Fruit fly (Drosophila melanogaster) whole organism, adult: ENCODE results near the gene Pten.

Experiments used
- CG11617 ChIP-seq: fragments of 200-800 bp; sonication (Bioruptor generic); optimal IDR thresholded peaks from 2 replicates; lab custom pipeline; 2017; ENCODE audit warnings: mild to moderate bottlenecking, missing biosample characterization, missing genetic modification reagents, missing genetic modification characterization
- CG12768 ChIP-seq: fragments of 200-800 bp; sonication (Bioruptor generic); optimal IDR thresholded peaks from 2 replicates; lab custom pipeline; 2017; ENCODE audit warnings: missing biosample characterization, missing genetic modification characterization, mild to moderate bottlenecking, moderate library complexity, missing genetic modification reagents
- CG14711 ChIP-seq: fragments of 200-800 bp; sonication (Bioruptor generic); optimal IDR thresholded peaks from 2 replicates; lab custom pipeline; 2018; ENCODE audit warnings: missing biosample characterization, mild to moderate bottlenecking, missing genetic modification characterization, moderate library complexity
- CG1620 ChIP-seq: fragments of 200-800 bp; sonication (Bioruptor generic); optimal IDR thresholded peaks from 2 replicates; lab custom pipeline; 2016; ENCODE audit warnings: missing biosample characterization, missing genetic modification characterization
- CG33017 ChIP-seq: fragments of 200-800 bp; sonication (Bioruptor generic); optimal IDR thresholded peaks from 2 replicates; lab custom pipeline; 2018; ENCODE audit warnings: missing biosample characterization, mild to moderate bottlenecking, missing genetic modification characterization, moderate library complexity
- CG5204 ChIP-seq: fragments of 200-800 bp; sonication (Bioruptor generic); optimal IDR thresholded peaks from 2 replicates; lab custom pipeline; 2016; ENCODE audit warnings: missing biosample characterization, missing genetic modification characterization
- CG7045 ChIP-seq: fragments of 200-800 bp; sonication (Bioruptor generic); optimal IDR thresholded peaks from 2 replicates; lab custom pipeline; 2017; ENCODE audit warnings: missing biosample characterization, mild to moderate bottlenecking, missing genetic modification characterization
- CG7101 ChIP-seq: fragments of 200-800 bp; sonication (Bioruptor generic); optimal IDR thresholded peaks from 2 replicates; lab custom pipeline; 2018; ENCODE audit warnings: missing biosample characterization, mild to moderate bottlenecking, missing genetic modification characterization, moderate library complexity
- Clk ChIP-seq: fragments of 200-800 bp; sonication (Bioruptor generic); optimal IDR thresholded peaks from 2 replicates; lab custom pipeline; 2017; ENCODE audit warnings: missing biosample characterization, missing genetic modification characterization
- Crg-1 ChIP-seq: fragments of 200-800 bp; sonication (Bioruptor generic); optimal IDR thresholded peaks from 2 replicates; lab custom pipeline; 2016; ENCODE audit warnings: missing biosample characterization, missing genetic modification characterization
- Hr96 ChIP-seq: fragments of 200-800 bp; sonication (Bioruptor generic); optimal IDR thresholded peaks from 2 replicates; lab custom pipeline; 2016; ENCODE audit warnings: missing biosample characterization, missing genetic modification characterization
- Mnt ChIP-seq: fragments of 200-800 bp; sonication (Bioruptor generic); optimal IDR thresholded peaks from 2 replicates; lab custom pipeline; 2016; ENCODE audit warnings: missing biosample characterization, mild to moderate bottlenecking, missing genetic modification characterization
- bab1 ChIP-seq: fragments of 200-800 bp; sonication (Bioruptor generic); optimal IDR thresholded peaks from 3 replicates; lab custom pipeline; 2019; ENCODE audit warnings: missing biosample characterization, mild to moderate bottlenecking, missing genetic modification characterization, moderate library complexity
- cic ChIP-seq: fragments of 200-800 bp; sonication (Bioruptor generic); optimal IDR thresholded peaks from 2 replicates; lab custom pipeline; 2017; ENCODE audit warnings: missing biosample characterization, mild to moderate bottlenecking, missing genetic modification characterization, moderate library complexity
- cnc ChIP-seq, 2 experiments: fragments of >200 bp; optimal IDR thresholded peaks; 2 replicates each; lab custom pipeline; 2017
- kay ChIP-seq: fragments of 200-800 bp; sonication (Bioruptor generic); peaks from one replicate; lab custom pipeline; 2016; ENCODE audit warnings: missing biosample characterization, missing genetic modification characterization, borderline replicate concordance
- ovo ChIP-seq: fragments of 200-800 bp; sonication (Bioruptor generic); optimal IDR thresholded peaks from 2 replicates; lab custom pipeline; 2016; ENCODE audit warnings: missing biosample characterization, missing genetic modification characterization
- pad ChIP-seq: fragments of 200-800 bp; sonication (Bioruptor generic); optimal IDR thresholded peaks from 3 replicates; lab custom pipeline; 2017; ENCODE audit warnings: missing biosample characterization, missing genetic modification characterization, mild to moderate bottlenecking, moderate library complexity, missing genetic modification reagents
- tj ChIP-seq: fragments of 200-800 bp; sonication (Bioruptor generic); optimal IDR thresholded peaks from 3 replicates; lab custom pipeline; 2017; ENCODE audit warnings: missing biosample characterization, mild to moderate bottlenecking, missing genetic modification characterization, moderate library complexity
- toe ChIP-seq: fragments of 200-800 bp; sonication (Bioruptor generic); optimal IDR thresholded peaks from 2 replicates; lab custom pipeline; 2016; ENCODE audit warnings: missing biosample characterization, missing genetic modification characterization

The Pten gene

DNA sequence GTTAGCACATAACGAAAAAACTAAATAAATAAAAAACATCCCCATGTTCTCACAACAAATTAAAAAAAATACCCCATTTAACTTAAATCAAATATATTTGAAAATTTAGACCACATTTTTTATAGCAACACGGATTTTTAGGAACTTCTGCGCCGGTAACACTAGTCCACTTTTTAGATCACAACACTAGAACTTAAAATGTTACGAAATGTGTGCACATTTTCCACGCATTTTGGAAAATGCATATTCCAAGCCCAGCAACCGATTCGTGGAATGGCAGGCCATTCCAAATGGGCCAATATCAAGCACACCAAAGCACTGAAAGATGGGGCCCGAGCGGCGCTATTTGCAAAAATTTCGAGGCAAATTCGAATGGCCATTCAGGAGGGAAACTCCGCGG, 7.8 kb upstream of the Pten start, which contains the start of gene CG4957:
CG4957 (plus strand) TSS at position 185 of the 400 bp plus-strand sequence.
- no peak for TF ChIP-seq CG12768 (GFP tag; lab: Kevin White, UChicago)
- no peak for TF ChIP-seq CG14711
- TF ChIP-seq cic (GFP tag; lab: Kevin White, UChicago) = no peak
- TF ChIP-seq CG5204 (GFP tag; lab: Kevin White, UChicago) = no peak
- TF ChIP-seq Mnt (GFP tag; lab: Kevin White, UChicago) = no peak
- no peak for TF ChIP-seq CG11617
- no peak for TF ChIP-seq CG7101
- no peak for TF ChIP-seq Clk
- TF ChIP-seq CG33017 (tag; lab: Kevin White, UChicago) = no peak
- no peak for TF ChIP-seq pad (GFP tag; lab: Kevin White, UChicago)
- TF ChIP-seq CG1620 (GFP tag; lab: Kevin White, UChicago) = no peak
- no peak for TF ChIP-seq CG7045 (GFP tag; lab: Kevin White, UChicago)
- TF ChIP-seq Hr96 = no peak

DNA sequence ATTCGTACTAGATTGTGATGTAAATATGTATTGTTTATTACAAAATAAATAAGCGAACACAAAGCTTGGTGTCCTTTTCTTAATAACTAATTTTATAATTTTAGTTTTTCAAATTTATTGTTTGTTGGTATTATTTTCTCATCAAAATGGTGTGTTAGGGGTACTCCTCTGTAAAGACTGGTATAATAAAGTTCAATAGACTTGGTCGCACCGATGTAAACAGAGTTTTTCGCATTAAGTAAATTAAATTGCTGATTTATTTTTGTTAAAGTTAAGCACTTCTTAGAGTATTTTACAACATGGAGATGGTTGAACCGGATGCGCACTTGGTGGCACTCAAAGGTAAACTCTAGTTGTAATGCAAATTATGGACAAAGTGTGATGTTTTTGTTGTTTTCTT, 5.7 kb upstream of the Pten start, which contains the start of gene CG4953:
CG4953 (plus strand) TSS at position 193 of the 400 bp plus-strand sequence.
- TF ChIP-seq cic (GFP tag; lab: Kevin White, UChicago) (no peak), kay (no peak), Clk (no peak), Crg-1 (GFP tag; lab: Kevin White, UChicago) (no peak), Mnt (GFP tag; lab: Kevin White, UChicago) (no peak), CG14711 (no peak), CG7101 (no peak)

DNA sequence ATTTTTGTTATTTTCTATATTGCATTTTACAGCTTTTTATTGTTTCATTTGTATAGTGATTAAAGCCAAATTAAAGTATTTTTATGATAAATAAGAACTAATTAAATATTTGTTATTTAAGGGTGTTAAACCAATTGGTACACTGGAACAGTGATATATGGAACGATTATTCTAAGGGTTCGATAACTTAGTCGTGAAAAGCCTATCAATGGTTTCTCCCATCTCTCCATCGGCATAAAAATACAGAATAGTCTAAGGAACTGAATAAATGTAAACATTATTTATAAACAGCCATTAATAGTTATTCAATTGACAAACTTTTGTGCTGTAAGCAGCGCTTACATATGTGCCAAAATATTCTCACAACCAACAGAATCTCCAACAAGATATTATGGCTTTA, 4.3 kb upstream of the Pten start, which contains the start of gene Mob3:
Mob3 (plus strand) TSS at position 208 of the 400 bp plus-strand sequence.
- TF ChIP-seq CG5204 (GFP tag; lab: Kevin White, UChicago) (no peak), kay (peak; percentile 41), CG1620 (GFP tag; lab: Kevin White, UChicago) (no peak), CG7045 (GFP tag; lab: Kevin White, UChicago) (no peak), CG7101 (peak; percentile 28), Clk (no peak), cic (GFP tag; lab: Kevin White, UChicago) (no peak), CG11617 (no peak), CG33017 (tag; lab: Kevin White, UChicago) (no peak), CG14711 (peak; percentile 37), Hr96 (no peak)

- TF ChIP-seq cic (GFP tag; lab: Kevin White, UChicago) (no peak), cnc (optimal IDR thresholded peaks at IDR 0.05; lab: Kevin White, UChicago) (no peak), CG1620 (GFP tag; lab: Kevin White, UChicago) (no peak), CG14711 (peak; percentile 20), kay (peak; percentile 75), tj (GFP tag; lab: Kevin White, UChicago) (no peak), bab1 (peak; percentile 46)
These were observed 3.2 kb upstream of the Pten start, which contains the start of gene REPTOR-BP for dm6 chr2L:10263830-10264634. Gene REPTOR-BP (plus strand): TSS chr2L:10264125.

- no peak for TF ChIP-seq ovo (GFP tag; lab: Kevin White, UChicago)
- TF ChIP-seq toe (GFP tag; lab: Kevin White, UChicago) = no peak
- TF ChIP-seq CG33017 (tag; lab: Kevin White, UChicago) = no peak
- no peak for TF ChIP-seq CG11617
- TF ChIP-seq cnc (optimal IDR thresholded peaks at IDR 0.05; lab: Kevin White, UChicago) = no peak
- TF ChIP-seq CG1620 (GFP tag; lab: Kevin White, UChicago) = no peak
- TF ChIP-seq pad (GFP tag; lab: Kevin White, UChicago) = no peak
- TF ChIP-seq kay = no peak
- TF ChIP-seq Clk = no peak
- no peak for TF ChIP-seq cic (GFP tag; lab: Kevin White, UChicago)
- TF ChIP-seq CG7101 = no peak
- no peak for TF ChIP-seq CG12768 (GFP tag; lab: Kevin White, UChicago)
- no peak for TF ChIP-seq CG5204 (GFP tag; lab: Kevin White, UChicago)
- no peak for TF ChIP-seq tj (GFP tag; lab: Kevin White, UChicago)
- no peak for TF ChIP-seq bab1
- no peak for TF ChIP-seq CG14711
- no peak for TF ChIP-seq Mnt (GFP tag; lab: Kevin White, UChicago)
These were observed 2.5 kb upstream of the Pten start, which contains the start of gene Rsf1 for dm6 chr2L:10263343-10263744. Gene Rsf1 (minus strand): TSS chr2L:10263554.

DNA sequence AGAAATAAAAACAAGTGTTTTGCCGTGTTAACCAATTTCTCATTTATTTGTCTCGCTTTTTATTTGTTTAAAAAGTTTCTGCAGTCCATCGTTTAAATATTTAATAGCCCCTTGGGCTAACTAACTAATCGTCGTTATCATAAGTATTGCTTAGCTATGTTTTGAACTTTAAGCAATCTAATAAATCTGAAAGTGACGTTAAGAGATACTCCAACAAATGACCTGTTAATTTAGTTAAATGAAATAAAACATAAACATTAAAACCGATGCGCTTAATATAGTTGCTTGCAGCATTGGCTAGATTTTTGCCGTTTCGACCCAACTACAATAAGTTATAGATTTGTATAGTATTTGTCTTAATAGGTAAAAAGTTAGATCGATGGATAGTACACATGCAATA, 925 bp upstream of the Pten start:
- TF ChIP-seq Hr96 = no peak
- TF ChIP-seq Crg-1 (GFP tag; lab: Kevin White, UChicago) = no peak
- no peak for TF ChIP-seq CG5204 (GFP tag; lab: Kevin White, UChicago)
- no peak for TF ChIP-seq CG11617
- TF ChIP-seq kay = peak; percentile 91
- TF ChIP-seq Clk = no peak
